Fruit fly (Drosophila melanogaster) S2 (cell line): ENCODE data around the gene noc.

Experiments used
- CG8478 ChIP-seq: fragments of >200 bp; optimal IDR thresholded peaks from 2 replicates; lab custom pipeline; 2018
- CTCF ChIP-seq, 2 experiments: fragments of >200 bp; optimal IDR thresholded peaks; 2 replicates each; lab custom pipeline; 2018

noc gene

dm6 chr2L:14454247-14454646 lies 36.4 kb upstream of the noc start:
- no peak for TF ChIP-seq CG8478
- no peak for TF ChIP-seq CTCF (optimal IDR thresholded peaks at IDR 0.05; lab: Kevin White, UChicago)

dm6 chr2L:14455131-14455530 lies 35.5 kb upstream of the noc start:
- no peak for TF ChIP-seq CTCF (optimal IDR thresholded peaks at IDR 0.05; lab: Kevin White, UChicago)
- no peak for TF ChIP-seq CG8478

dm6 chr2L:14456268-14456667 lies 34.4 kb upstream of the noc start:
- TF ChIP-seq CG8478: no peak

- TF ChIP-seq CTCF (optimal IDR thresholded peaks at IDR 0.05; lab: Kevin White, UChicago) (no peak), CG8478 (no peak)
Measured at dm6 chr2L:14456841-14457240, 33.8 kb upstream of the noc start.

dm6 chr2L:14457414-14457813 lies 33.2 kb upstream of the noc start:
- TF ChIP-seq CG8478: no peak

- TF ChIP-seq CG8478: no peak
- no peak for TF ChIP-seq CTCF (optimal IDR thresholded peaks at IDR 0.05; lab: Kevin White, UChicago)
Measured at dm6 chr2L:14458187-14458899, 32.3 kb upstream of the noc start.

dm6 chr2L:14459360-14460028 lies 31.2 kb upstream of the noc start:
- TF ChIP-seq CTCF (optimal IDR thresholded peaks at IDR 0.05; lab: Kevin White, UChicago) (no peak), CG8478 (no peak)

dm6 chr2L:14460029-14460363 lies 30.7 kb upstream of the noc start:
- no peak for TF ChIP-seq CG8478
- TF ChIP-seq CTCF (optimal IDR thresholded peaks at IDR 0.05; lab: Kevin White, UChicago): no peak

dm6 chr2L:14461066-14461465 lies 29.6 kb upstream of the noc start:
- TF ChIP-seq CTCF (optimal IDR thresholded peaks at IDR 0.05; lab: Kevin White, UChicago) (no peak), CG8478 (no peak)

- TF ChIP-seq CG8478: no peak
- no peak for TF ChIP-seq CTCF (optimal IDR thresholded peaks at IDR 0.05; lab: Kevin White, UChicago)
Measured at dm6 chr2L:14462644-14463394, 27.8 kb upstream of the noc start.

dm6 chr2L:14464328-14464727 lies 26.3 kb upstream of the noc start:
- no peak for TF ChIP-seq CTCF (optimal IDR thresholded peaks at IDR 0.05; lab: Kevin White, UChicago)
- TF ChIP-seq CG8478: no peak

dm6 chr2L:14464974-14465373 lies 25.7 kb upstream of the noc start:
- TF ChIP-seq CG8478 (no peak), CTCF (optimal IDR thresholded peaks at IDR 0.05; lab: Kevin White, UChicago) (no peak)

dm6 chr2L:14469728-14470127 lies 20.9 kb upstream of the noc start:
- TF ChIP-seq CTCF (optimal IDR thresholded peaks at IDR 0.05; lab: Kevin White, UChicago) (no peak), CG8478 (no peak)

dm6 chr2L:14474400-14474799 lies 16.3 kb upstream of the noc start:
- TF ChIP-seq CG8478: no peak
- no peak for TF ChIP-seq CTCF (optimal IDR thresholded peaks at IDR 0.05; lab: Kevin White, UChicago)

dm6 chr2L:14474987-14475386 lies 15.7 kb upstream of the noc start:
- TF ChIP-seq CG8478 (no peak), CTCF (optimal IDR thresholded peaks at IDR 0.05; lab: Kevin White, UChicago) (no peak)

- TF ChIP-seq CTCF (optimal IDR thresholded peaks at IDR 0.05; lab: Kevin White, UChicago) (no peak), CG8478 (no peak)
Measured at dm6 chr2L:14476501-14477067, 14.1 kb upstream of the noc start.
